Worm (Caenorhabditis elegans) whole organism, L4/young adult: ENCODE data around the gene set-31.

Experiments
- W03F9.2 ChIP-seq: fragments of 150-350 bp; optimal IDR thresholded peaks from 2 replicates; lab custom pipeline; 2014; ENCODE audit warnings: missing biosample characterization, missing genetic modification characterization
- him-1 ChIP-seq: sonication (generic microtip); optimal IDR thresholded peaks from 2 replicates; lab custom pipeline; 2016; ENCODE audit warnings: missing genotype, missing genetic modification reagents, missing genetic modification characterization, missing compliant biosample characterization

DNA sequence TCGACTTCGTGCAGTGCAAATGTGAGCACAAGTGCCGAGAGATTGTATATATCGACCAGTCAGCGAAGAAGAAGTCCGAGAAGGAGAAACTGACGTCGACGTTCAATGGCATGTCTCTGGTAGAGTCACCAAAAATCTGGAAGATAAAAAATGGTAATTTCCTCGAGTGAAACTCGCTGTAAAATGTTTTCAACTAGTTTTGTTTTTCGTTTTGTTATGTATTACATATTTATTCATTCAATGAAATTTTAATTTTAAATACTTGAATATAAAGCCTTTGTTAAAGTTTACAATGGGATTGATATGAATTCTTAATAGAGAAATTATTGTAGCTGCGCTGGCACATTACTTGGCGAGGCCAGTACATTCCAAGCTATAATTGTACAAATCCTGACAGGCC, 2.2 kb downstream of the set-31 start:
- TF ChIP-seq W03F9.2 (tag; lab: Kevin White, UChicago) = no peak
- no peak for TF ChIP-seq him-1 (tag; lab: Kevin White, UChicago)
